Fruit fly (Drosophila melanogaster) whole organism: ENCODE measurements around the gene VAChT.

Experiments
- Dll ChIP-seq: fragments of >200 bp; optimal IDR thresholded peaks from 2 replicates; lab custom pipeline; 2017
- EcR ChIP-seq, 2 experiments: fragments of >200 bp; optimal IDR thresholded peaks; 2 replicates each; lab custom pipeline; 2017; ENCODE audit warnings: missing biosample characterization in 2 of 2, missing genetic modification characterization in 2 of 2, missing genetic modification reagents in 2 of 2
- pan ChIP-seq: fragments of >200 bp; optimal IDR thresholded peaks from 2 replicates; lab custom pipeline; 2017
- psq ChIP-seq: fragments of >200 bp; optimal IDR thresholded peaks from 2 replicates; lab custom pipeline; 2017
- usp ChIP-seq: fragments of >200 bp; optimal IDR thresholded peaks from 2 replicates; lab custom pipeline; 2017; ENCODE audit warnings: missing biosample characterization, missing genetic modification characterization, mixed read lengths

dm6 chr3R:18706289-18706688 is 988 bp downstream of the VAChT start:
- TF ChIP-seq usp (GFP tag; lab: Kevin White, UChicago) (no peak), psq (lab: Kevin White, UChicago) (no peak), pan (lab: Kevin White, UChicago) (no peak), Dll (no peak), EcR (GFP tag; optimal IDR thresholded peaks at IDR 0.05; lab: Kevin White, UChicago) (no peak)
